Fruit fly (Drosophila melanogaster) whole organism, embryonic: ENCODE measurements around the gene CG12522.
A peak's percentile ranks its signal among the peaks of the same experiment; 100 is the strongest.

Experiments used
- Blimp-1 ChIP-seq: fragments of 200-800 bp; sonication (Bioruptor generic); optimal IDR thresholded peaks from 3 replicates; lab custom pipeline; 2018; ENCODE audit warnings: missing biosample characterization, missing genetic modification characterization, mild to moderate bottlenecking, moderate library complexity, missing genetic modification reagents
- CG10147 ChIP-seq: fragments of 200-800 bp; sonication (Bioruptor generic); optimal IDR thresholded peaks from 2 replicates; lab custom pipeline; 2019; ENCODE audit warnings: missing biosample characterization, mild to moderate bottlenecking, missing genetic modification characterization, moderate library complexity
- CG14050 ChIP-seq: fragments of 200-800 bp; sonication (Bioruptor generic); IDR thresholded peaks from 3 replicates; pipeline ENCODE4 v1.3.6; 2022; ENCODE audit warnings: missing biosample characterization, missing genetic modification characterization
- CG17361 ChIP-seq: fragments of 200-800 bp; sonication (Bioruptor generic); IDR thresholded peaks from 3 replicates; pipeline ENCODE4 v1.3.6; 2022; ENCODE audit warnings: missing biosample characterization, missing genetic modification characterization
- CG17912 ChIP-seq: fragments of 200-800 bp; sonication (Bioruptor generic); optimal IDR thresholded peaks from 2 replicates; lab custom pipeline; 2018; ENCODE audit warnings: missing biosample characterization, mild to moderate bottlenecking, missing genetic modification characterization
- CG18476 ChIP-seq: fragments of 200-800 bp; sonication (Bioruptor generic); optimal IDR thresholded peaks from 2 replicates; lab custom pipeline; 2016; ENCODE audit warnings: missing biosample characterization, mild to moderate bottlenecking, missing genetic modification characterization
- CG2678 ChIP-seq: fragments of 200-800 bp; sonication (Bioruptor generic); optimal IDR thresholded peaks from 3 replicates; lab custom pipeline; 2019; ENCODE audit warnings: missing biosample characterization, mild to moderate bottlenecking, missing genetic modification characterization, moderate library complexity
- CG3065 ChIP-seq: fragments of 200-800 bp; sonication (Bioruptor generic); optimal IDR thresholded peaks from 2 replicates; lab custom pipeline; 2016; ENCODE audit warnings: missing biosample characterization, missing genetic modification characterization
- CG31224 ChIP-seq: fragments of 200-800 bp; sonication (Bioruptor generic); IDR thresholded peaks from 2 replicates; pipeline ENCODE4 v1.3.6; 2022; ENCODE audit warnings: missing biosample characterization, missing genetic modification characterization
- CG31388 ChIP-seq: fragments of 200-800 bp; sonication (Bioruptor generic); optimal IDR thresholded peaks from 2 replicates; lab custom pipeline; 2016; ENCODE audit warnings: missing biosample characterization, missing genetic modification characterization
- CG3838 ChIP-seq: fragments of 200-800 bp; sonication (Bioruptor generic); optimal IDR thresholded peaks from 3 replicates; lab custom pipeline; 2016; ENCODE audit warnings: missing biosample characterization, missing genetic modification characterization
- CG3847 ChIP-seq: fragments of 200-800 bp; sonication (Bioruptor generic); IDR thresholded peaks from 2 replicates; pipeline ENCODE4 v1.3.6; 2022; ENCODE audit warnings: missing biosample characterization, missing genetic modification characterization
- CG4360 ChIP-seq: fragments of 200-800 bp; sonication (Bioruptor generic); IDR thresholded peaks from 2 replicates; pipeline ENCODE4 v1.3.6; 2022; ENCODE audit warnings: missing biosample characterization, missing genetic modification characterization
- CG4730 ChIP-seq: fragments of 200-800 bp; sonication (Bioruptor generic); IDR thresholded peaks from 2 replicates; pipeline ENCODE4 v1.3.6; 2022; ENCODE audit warnings: missing biosample characterization, missing genetic modification characterization
- CG6254 ChIP-seq: fragments of 200-800 bp; sonication (Bioruptor generic); optimal IDR thresholded peaks from 3 replicates; lab custom pipeline; 2017; ENCODE audit warnings: mild to moderate bottlenecking, missing biosample characterization, missing genetic modification reagents, missing genetic modification characterization
- CG7987 ChIP-seq: fragments of 200-800 bp; sonication (Bioruptor generic); optimal IDR thresholded peaks from 2 replicates; lab custom pipeline; 2018; ENCODE audit warnings: missing biosample characterization, mild to moderate bottlenecking, missing genetic modification characterization, moderate library complexity
- Chrac-16 ChIP-seq: fragments of 200-800 bp; sonication (Bioruptor generic); optimal IDR thresholded peaks from 3 replicates; lab custom pipeline; 2016; ENCODE audit warnings: missing biosample characterization, missing genetic modification characterization
- CkIIα-i1 ChIP-seq: fragments of 200-800 bp; sonication (Bioruptor generic); IDR thresholded peaks from 2 replicates; pipeline ENCODE4 v1.3.6; 2022; ENCODE audit warnings: missing biosample characterization, missing genetic modification characterization
- Doc2 ChIP-seq: fragments of 200-800 bp; sonication (Bioruptor generic); IDR thresholded peaks from 2 replicates; pipeline ENCODE4 v1.3.6; 2022; ENCODE audit warnings: missing biosample characterization, missing genetic modification characterization
- Dp ChIP-seq: fragments of 200-800 bp; sonication (Bioruptor generic); optimal IDR thresholded peaks from 2 replicates; lab custom pipeline; 2018; ENCODE audit warnings: missing biosample characterization, mild to moderate bottlenecking, missing genetic modification characterization, moderate library complexity
- E2f1 ChIP-seq: fragments of 200-800 bp; sonication (Bioruptor generic); IDR thresholded peaks from 2 replicates; pipeline ENCODE4 v1.3.6; 2022; ENCODE audit warnings: missing biosample characterization, missing genetic modification characterization
- ERR ChIP-seq: fragments of 200-800 bp; sonication (Bioruptor generic); optimal IDR thresholded peaks from 2 replicates; lab custom pipeline; 2016; ENCODE audit warnings: missing biosample characterization, missing genetic modification characterization
- H15 ChIP-seq: fragments of 200-800 bp; sonication (Bioruptor generic); IDR thresholded peaks from 3 replicates; pipeline ENCODE4 v1.3.6; 2022; ENCODE audit warnings: missing biosample characterization, missing genetic modification characterization
- Lim3 ChIP-seq: fragments of 200-800 bp; sonication (Bioruptor generic); IDR thresholded peaks from 2 replicates; pipeline ENCODE4 v1.3.6; 2022; ENCODE audit warnings: missing biosample characterization, missing genetic modification characterization
- PHDP ChIP-seq: fragments of 200-800 bp; sonication (Bioruptor generic); optimal IDR thresholded peaks from 3 replicates; lab custom pipeline; 2018; ENCODE audit warnings: missing biosample characterization, mild to moderate bottlenecking, missing genetic modification characterization, moderate library complexity
- Side ChIP-seq: fragments of 200-800 bp; sonication (Bioruptor generic); optimal IDR thresholded peaks from 2 replicates; lab custom pipeline; 2016; ENCODE audit warnings: missing biosample characterization, missing genetic modification characterization
- Xbp1 ChIP-seq: fragments of 200-800 bp; sonication (Bioruptor generic); optimal IDR thresholded peaks from 3 replicates; lab custom pipeline; 2016; ENCODE audit warnings: missing biosample characterization, mild to moderate bottlenecking, missing genetic modification characterization
- ab ChIP-seq: fragments of 200-800 bp; sonication (Bioruptor generic); optimal IDR thresholded peaks from 2 replicates; lab custom pipeline; 2016; ENCODE audit warnings: missing biosample characterization, missing genetic modification characterization
- aop ChIP-seq: fragments of 200-800 bp; sonication (Bioruptor generic); IDR thresholded peaks from 2 replicates; pipeline ENCODE4 v1.3.6; 2022; ENCODE audit warnings: missing biosample characterization, missing genetic modification characterization
- ara ChIP-seq: fragments of 200-800 bp; sonication (Bioruptor generic); IDR thresholded peaks from 2 replicates; pipeline ENCODE4 v1.3.6; 2022; ENCODE audit warnings: missing biosample characterization, missing genetic modification characterization
- cato ChIP-seq: fragments of 200-800 bp; sonication (Bioruptor generic); optimal IDR thresholded peaks from 2 replicates; lab custom pipeline; 2016; ENCODE audit warnings: missing biosample characterization, missing genetic modification characterization, borderline replicate concordance
- ci ChIP-seq: fragments of 200-800 bp; sonication (Bioruptor generic); IDR thresholded peaks from 3 replicates; pipeline ENCODE4 v1.3.6; 2022; ENCODE audit warnings: missing biosample characterization, missing genetic modification characterization
- crc ChIP-seq: fragments of 200-800 bp; sonication (Bioruptor generic); optimal IDR thresholded peaks from 2 replicates; lab custom pipeline; 2016; ENCODE audit warnings: missing biosample characterization, missing genetic modification characterization
- croc ChIP-seq: fragments of 200-800 bp; sonication (Bioruptor generic); conservative IDR thresholded peaks from 3 replicates; pipeline ENCODE4 v1.3.6; 2022; ENCODE audit warnings: missing biosample characterization, missing genetic modification characterization
- crp ChIP-seq, 2 experiments: fragments of 200-800 bp; sonication (Bioruptor generic); optimal IDR thresholded peaks; 2 replicates in 1 of 2; 3 replicates in 1 of 2; lab custom pipeline; 2017; ENCODE audit warnings: missing biosample characterization in 2 of 2, missing genetic modification characterization in 2 of 2, mild to moderate bottlenecking in 1 of 2, moderate library complexity in 1 of 2
- dimm ChIP-seq: fragments of 200-800 bp; sonication (Bioruptor generic); IDR thresholded peaks from 2 replicates; pipeline ENCODE4 v1.3.6; 2022; ENCODE audit warnings: missing biosample characterization, missing genetic modification characterization
- dpn ChIP-seq, 2 experiments: fragments of 200-800 bp; sonication (Bioruptor generic); optimal IDR thresholded peaks; 3 replicates each; lab custom pipeline; 2016; ENCODE audit warnings: missing biosample characterization in 2 of 2, missing genetic modification characterization in 2 of 2
- en ChIP-seq: fragments of 200-800 bp; sonication (Bioruptor generic); optimal IDR thresholded peaks from 2 replicates; lab custom pipeline; 2016; ENCODE audit warnings: missing biosample characterization, missing genetic modification characterization
- fd64A ChIP-seq: fragments of 200-800 bp; sonication (Bioruptor generic); optimal IDR thresholded peaks from 3 replicates; lab custom pipeline; 2018; ENCODE audit warnings: missing biosample characterization, mild to moderate bottlenecking, missing genetic modification characterization
- ham ChIP-seq: fragments of 200-800 bp; sonication (Bioruptor generic); IDR thresholded peaks from 2 replicates; pipeline ENCODE4 v1.3.6; 2022; ENCODE audit warnings: missing biosample characterization, missing genetic modification characterization
- inv ChIP-seq: fragments of 200-800 bp; sonication (Bioruptor generic); IDR thresholded peaks from 2 replicates; pipeline ENCODE4 v1.3.6; 2022; ENCODE audit warnings: missing biosample characterization, missing genetic modification characterization; ENCODE audit not compliant: partially characterized antibody
- jigr1 ChIP-seq: fragments of 200-800 bp; sonication (Bioruptor generic); IDR thresholded peaks from 3 replicates; pipeline ENCODE4 v1.3.6; 2022; ENCODE audit warnings: missing biosample characterization, missing genetic modification characterization
- jumu ChIP-seq: fragments of 200-800 bp; sonication (Bioruptor generic); optimal IDR thresholded peaks from 3 replicates; lab custom pipeline; 2016; ENCODE audit warnings: missing biosample characterization, missing genetic modification characterization
- lab ChIP-seq: fragments of 200-800 bp; sonication (Bioruptor generic); optimal IDR thresholded peaks from 3 replicates; lab custom pipeline; 2017; ENCODE audit warnings: missing biosample characterization, missing genetic modification characterization, mild to moderate bottlenecking, moderate library complexity, missing genetic modification reagents
- maf-S ChIP-seq: fragments of 200-800 bp; sonication (Bioruptor generic); optimal IDR thresholded peaks from 2 replicates; lab custom pipeline; 2016; ENCODE audit warnings: missing biosample characterization, missing genetic modification characterization
- nom ChIP-seq: fragments of 200-800 bp; sonication (Bioruptor generic); optimal IDR thresholded peaks from 2 replicates; lab custom pipeline; 2017; ENCODE audit warnings: missing biosample characterization, missing genetic modification characterization, mild to moderate bottlenecking, moderate library complexity, missing genetic modification reagents
- repo ChIP-seq: fragments of 200-800 bp; sonication (Bioruptor generic); optimal IDR thresholded peaks from 2 replicates; lab custom pipeline; 2016; ENCODE audit warnings: missing biosample characterization, missing genetic modification characterization
- row ChIP-seq: fragments of 200-800 bp; sonication (Bioruptor generic); IDR thresholded peaks from 3 replicates; pipeline ENCODE4 v1.3.6; 2022; ENCODE audit warnings: missing biosample characterization, missing genetic modification characterization
- seq ChIP-seq: fragments of 200-800 bp; sonication (Bioruptor generic); IDR thresholded peaks from 2 replicates; pipeline ENCODE4 v1.3.6; 2022; ENCODE audit warnings: missing biosample characterization, missing genetic modification characterization
- sima ChIP-seq: fragments of 200-800 bp; sonication (Bioruptor generic); optimal IDR thresholded peaks from 2 replicates; lab custom pipeline; 2016; ENCODE audit warnings: missing biosample characterization, missing genetic modification characterization
- slbo ChIP-seq: fragments of 200-800 bp; sonication (Bioruptor generic); IDR thresholded peaks from 2 replicates; pipeline ENCODE4 v1.3.6; 2022; ENCODE audit warnings: missing biosample characterization, missing genetic modification characterization

The CG12522 gene

dm6 chr3L:11093046-11093520 lies 15.0 kb upstream of the CG12522 start, which contains the start of gene JIL-1 (continued):
- TF ChIP-seq Dp (GFP tag; lab: Kevin White, UChicago), result peak; percentile 22
- no peak for TF ChIP-seq seq
- peak; percentile 24; the same call in 1 of the 3 replicates for TF ChIP-seq H15 (GFP tag; lab: Robert Waterston, UW)
- peak; percentile 39 for TF ChIP-seq Blimp-1 (GFP tag; lab: Kevin White, UChicago)
- TF ChIP-seq croc, result peak; percentile 54; the same call in 2 of the 3 replicates
- no peak for TF ChIP-seq jigr1 (GFP tag; lab: Robert Waterston, UW)
- TF ChIP-seq Chrac-16 (GFP tag; lab: Kevin White, UChicago), result peak; percentile 63
- TF ChIP-seq CG18476 (GFP tag; lab: Kevin White, UChicago), result peak; percentile 60
- no peak for TF ChIP-seq en (GFP tag; lab: Kevin White, UChicago)
- peak; percentile 93 for TF ChIP-seq slbo (GFP tag; lab: Robert Waterston, UW)
- TF ChIP-seq ara (GFP tag; lab: Robert Waterston, UW), result peak; percentile 68; the same call in 1 of the 2 replicates
- peak; percentile 96 for TF ChIP-seq CG3847 (GFP tag; lab: Robert Waterston, UW)
- TF ChIP-seq fd64A, result no peak
- peak; percentile 83 for TF ChIP-seq inv (GFP tag; lab: Robert Waterston, UW)
- TF ChIP-seq repo (GFP tag; lab: Kevin White, UChicago), result peak; percentile 19
- peak; percentile 93 for TF ChIP-seq row (GFP tag; lab: Robert Waterston, UW)
- peak; percentile 65 for TF ChIP-seq E2f1 (GFP tag; lab: Robert Waterston, UW)
- no peak for TF ChIP-seq ERR (GFP tag; lab: Kevin White, UChicago)
- TF ChIP-seq Lim3 (GFP tag; lab: Robert Waterston, UW), result no peak
- TF ChIP-seq Doc2 (GFP tag; lab: Robert Waterston, UW), result no peak
- TF ChIP-seq lab (GFP tag; lab: Kevin White, UChicago), result peak; percentile 65
- TF ChIP-seq CG3838, result no peak
- TF ChIP-seq aop (GFP tag; lab: Robert Waterston, UW), result 0 out of 2 replicates have a peak, but pooled peaks have one; percentile 39
- TF ChIP-seq sima (GFP tag; lab: Kevin White, UChicago), result no peak
- peak; percentile 76 for TF ChIP-seq Xbp1 (GFP tag; lab: Kevin White, UChicago)
- TF ChIP-seq Side (GFP tag; lab: Kevin White, UChicago), result no peak
- TF ChIP-seq CG7987, result peak; percentile 2
- TF ChIP-seq CG4730 (GFP tag; lab: Robert Waterston, UW), result peak; percentile 50
- TF ChIP-seq jumu (GFP tag; lab: Kevin White, UChicago), result peak; percentile 35
- no peak for TF ChIP-seq CG31388 (GFP tag; lab: Kevin White, UChicago)
- TF ChIP-seq CG14050 (GFP tag; lab: Robert Waterston, UW), result peak; percentile 66; the same call in 2 of the 3 replicates
- TF ChIP-seq CkIIα-i1 (GFP tag; lab: Robert Waterston, UW), result no peak
- peak; percentile 58 to 60 for TF ChIP-seq dpn (GFP tag; optimal IDR thresholded peaks at IDR 0.05; lab: Kevin White, UChicago)
- TF ChIP-seq CG31224, result peak; percentile 65
- no peak for TF ChIP-seq maf-S (GFP tag; lab: Kevin White, UChicago)
- TF ChIP-seq crp (GFP tag; optimal IDR thresholded peaks at IDR 0.05; lab: Kevin White, UChicago), result peak in 1 of 2 experiments; percentile 64
- TF ChIP-seq CG17361 (GFP tag; lab: Robert Waterston, UW), result peak; percentile 61
- TF ChIP-seq CG4360, result peak; percentile 44
- peak; percentile 53 for TF ChIP-seq CG10147
- TF ChIP-seq CG6254 (GFP tag; lab: Kevin White, UChicago), result no peak
- peak; percentile 43 for TF ChIP-seq PHDP
- no peak for TF ChIP-seq nom
- no peak for TF ChIP-seq ab (GFP tag; lab: Kevin White, UChicago)
- peak; percentile 40; the same call in 1 of the 2 replicates for TF ChIP-seq ham
- TF ChIP-seq cato (GFP tag; lab: Kevin White, UChicago), result peak; percentile 21
- no peak for TF ChIP-seq dimm (GFP tag; lab: Robert Waterston, UW)
- no peak for TF ChIP-seq crc (GFP tag; lab: Kevin White, UChicago)
- TF ChIP-seq CG17912, result peak; percentile 19
- TF ChIP-seq CG2678 (tag; lab: Kevin White, UChicago), result peak; percentile 56
- no peak for TF ChIP-seq CG3065 (GFP tag; lab: Kevin White, UChicago)
- peak; percentile 78 for TF ChIP-seq ci
